Worm (Caenorhabditis elegans): ENCODE results near the gene F37C4.5.

- no peak for TF ChIP-seq unc-130 (GFP tag; optimal IDR thresholded peaks at IDR 0.05)
- no peak for TF ChIP-seq ztf-18 (tag; optimal IDR thresholded peaks at IDR 0.05)
Observed at ce11 chrIV:3869875-3870274, 3.7 kb downstream of the F37C4.5 start.

All from whole organism, young adult.